Worm (Caenorhabditis elegans) whole organism, L4 larva: ENCODE results near the gene nuo-3.
A peak's percentile ranks its signal among the peaks of the same experiment; 100 is the strongest.

Experiments
- D1046.2 ChIP-seq: fragments of 200-800 bp; sonication (Bioruptor generic); IDR thresholded peaks from 2 replicates; pipeline ENCODE4 v1.3.6; 2022; ENCODE audit warnings: missing genetic modification characterization, missing compliant biosample characterization
- F26F4.8 ChIP-seq: fragments of 200-800 bp; sonication (Bioruptor generic); conservative IDR thresholded peaks from 2 replicates; pipeline ENCODE4 v1.3.6; 2022; ENCODE audit warnings: missing genetic modification characterization, missing compliant biosample characterization
- F44E2.7 ChIP-seq: fragments of 200-800 bp; sonication (Bioruptor generic); IDR thresholded peaks from 2 replicates; pipeline ENCODE4 v2.1.2; 2022; ENCODE audit warnings: missing genetic modification characterization, missing compliant biosample characterization
- F49E8.2 ChIP-seq: sonication (generic microtip); optimal IDR thresholded peaks from 2 replicates; lab custom pipeline; 2016; ENCODE audit warnings: missing compliant biosample characterization, mild to moderate bottlenecking, missing genetic modification characterization, borderline replicate concordance
- R02D3.7 ChIP-seq: fragments of 150-350 bp; sonication (generic microtip); optimal IDR thresholded peaks from 3 replicates; lab custom pipeline; 2014; ENCODE audit warnings: missing biosample characterization, missing genetic modification characterization
- T20F7.1 ChIP-seq: fragments of 200-800 bp; sonication (Bioruptor generic); optimal IDR thresholded peaks from 2 replicates; lab custom pipeline; 2018; ENCODE audit warnings: mild to moderate bottlenecking, missing genetic modification characterization, missing compliant biosample characterization
- Y105C5A.15 ChIP-seq: fragments of 200-800 bp; sonication (Bioruptor generic); IDR thresholded peaks from 2 replicates; pipeline ENCODE4 v1.3.6; 2022; ENCODE audit warnings: missing genetic modification characterization, missing compliant biosample characterization
- Y48G9A.11 ChIP-seq: fragments of 200-800 bp; sonication (Bioruptor generic); IDR thresholded peaks from 2 replicates; pipeline ENCODE4 v1.3.6; 2022; ENCODE audit warnings: missing genetic modification reagents, missing genetic modification characterization, missing compliant biosample characterization
- Y5F2A.4 ChIP-seq: fragments of 200-800 bp; sonication (Bioruptor generic); optimal IDR thresholded peaks from 2 replicates; lab custom pipeline; 2018; ENCODE audit warnings: mild to moderate bottlenecking, missing genetic modification characterization, missing compliant biosample characterization
- Y75B8A.6 ChIP-seq: fragments of 200-800 bp; sonication (Bioruptor generic); IDR thresholded peaks from 2 replicates; pipeline ENCODE4 v1.3.6; 2022; ENCODE audit warnings: missing genetic modification reagents, missing genetic modification characterization, missing compliant biosample characterization
- ZK546.5 ChIP-seq, 2 experiments: sonication (generic microtip); optimal IDR thresholded peaks; 2 replicates each; lab custom pipeline; 2017; ENCODE audit warnings: missing biosample characterization in 2 of 2, missing genetic modification characterization in 2 of 2
- attf-4 ChIP-seq: sonication (generic microtip); optimal IDR thresholded peaks from 3 replicates; lab custom pipeline; 2017; ENCODE audit warnings: missing biosample characterization, missing genetic modification characterization
- ceh-20 ChIP-seq: fragments of 200-800 bp; sonication (Bioruptor generic); IDR thresholded peaks from 2 replicates; pipeline ENCODE4 v1.3.6; 2022; ENCODE audit warnings: missing genetic modification reagents, missing genetic modification characterization, missing compliant biosample characterization
- ceh-28 ChIP-seq: fragments of 150-350 bp; optimal IDR thresholded peaks from 2 replicates; lab custom pipeline; 2014; ENCODE audit warnings: missing biosample characterization, missing genetic modification reagents, missing genetic modification characterization
- ceh-32 ChIP-seq: sonication (generic microtip); optimal IDR thresholded peaks from 2 replicates; lab custom pipeline; 2016; ENCODE audit warnings: mild to moderate bottlenecking, missing genetic modification characterization, missing compliant biosample characterization; ENCODE audit not compliant: poor library complexity
- ceh-82 ChIP-seq: sonication (generic microtip); optimal IDR thresholded peaks from 2 replicates; lab custom pipeline; 2017; ENCODE audit warnings: missing biosample characterization, missing genetic modification characterization
- ctbp-1 ChIP-seq: fragments of 200-800 bp; sonication (Bioruptor generic); IDR thresholded peaks from 2 replicates; pipeline ENCODE4 v1.3.6; 2022; ENCODE audit warnings: missing genetic modification reagents, missing genetic modification characterization, missing compliant biosample characterization
- daf-12 ChIP-seq: fragments of 150-350 bp; optimal IDR thresholded peaks from 2 replicates; lab custom pipeline; 2014; ENCODE audit warnings: missing biosample characterization, missing genetic modification reagents, missing genetic modification characterization
- daf-19 ChIP-seq: fragments of 200-800 bp; sonication (Bioruptor generic); conservative IDR thresholded peaks from 2 replicates; pipeline ENCODE4 v1.3.6; 2022; ENCODE audit warnings: missing genetic modification characterization, missing compliant biosample characterization
- dmd-8 ChIP-seq: fragments of 200-800 bp; sonication (Bioruptor generic); IDR thresholded peaks from 2 replicates; pipeline ENCODE4 v1.3.6; 2022; ENCODE audit warnings: missing genetic modification characterization, missing compliant biosample characterization
- dpl-1 ChIP-seq: fragments of 150-350 bp; optimal IDR thresholded peaks from 2 replicates; lab custom pipeline; 2014; ENCODE audit warnings: missing biosample characterization, missing genetic modification reagents, missing genetic modification characterization
- duxl-1 ChIP-seq: sonication (generic microtip); optimal IDR thresholded peaks from 2 replicates; lab custom pipeline; 2016; ENCODE audit warnings: mild to moderate bottlenecking, missing genetic modification characterization, moderate library complexity, missing compliant biosample characterization; ENCODE audit not compliant: poor library complexity
- egl-27 ChIP-seq: sonication (generic microtip); optimal IDR thresholded peaks from 3 replicates; lab custom pipeline; 2017; ENCODE audit warnings: missing biosample characterization, missing genetic modification reagents, missing genetic modification characterization
- gei-8 ChIP-seq: fragments of 200-800 bp; sonication (Bioruptor generic); optimal IDR thresholded peaks from 2 replicates; lab custom pipeline; 2018; ENCODE audit warnings: mild to moderate bottlenecking, missing genetic modification characterization, missing compliant biosample characterization
- hlh-11 ChIP-seq: fragments of 200-800 bp; sonication (Bioruptor generic); optimal IDR thresholded peaks from 2 replicates; lab custom pipeline; 2018; ENCODE audit warnings: mild to moderate bottlenecking, missing genetic modification characterization, missing compliant biosample characterization
- hlh-30 ChIP-seq: sonication (generic microtip); optimal IDR thresholded peaks from 2 replicates; lab custom pipeline; 2017; ENCODE audit warnings: antibody characterized with exemption, mild to moderate bottlenecking, missing genetic modification characterization, missing compliant biosample characterization; ENCODE audit not compliant: insufficient read depth
- hmg-1.1 ChIP-seq: fragments of 200-800 bp; sonication (Bioruptor generic); IDR thresholded peaks from 2 replicates; pipeline ENCODE4 v1.3.6; 2022; ENCODE audit warnings: missing genetic modification reagents, missing genetic modification characterization, missing compliant biosample characterization
- lin-13 ChIP-seq: fragments of 150-350 bp; optimal IDR thresholded peaks from 2 replicates; lab custom pipeline; 2014; ENCODE audit warnings: missing biosample characterization, missing genetic modification reagents, missing genetic modification characterization
- lin-38 ChIP-seq: fragments of 200-800 bp; sonication (Bioruptor generic); IDR thresholded peaks from 2 replicates; pipeline ENCODE4 v1.3.6; 2022; ENCODE audit warnings: missing genetic modification reagents, missing genetic modification characterization, missing compliant biosample characterization
- lin-39 ChIP-seq: fragments of 150-350 bp; optimal IDR thresholded peaks from 2 replicates; lab custom pipeline; 2014; ENCODE audit warnings: missing biosample characterization, missing genetic modification reagents, missing genetic modification characterization
- madf-9 ChIP-seq: fragments of 200-800 bp; sonication (Bioruptor generic); conservative IDR thresholded peaks from 2 replicates; pipeline ENCODE4 v1.3.6; 2022; ENCODE audit warnings: missing genetic modification reagents, missing genetic modification characterization, missing compliant biosample characterization
- mdt-29 ChIP-seq: fragments of 200-800 bp; sonication (Bioruptor generic); IDR thresholded peaks from 2 replicates; pipeline ENCODE4 v1.3.6; 2022; ENCODE audit warnings: missing genetic modification reagents, missing genetic modification characterization, missing compliant biosample characterization
- mep-1 ChIP-seq: fragments of 150-350 bp; sonication (generic microtip); optimal IDR thresholded peaks from 3 replicates; lab custom pipeline; 2014; ENCODE audit warnings: missing biosample characterization, missing genetic modification characterization
- mxl-2 ChIP-seq: fragments of 200-800 bp; sonication (Bioruptor generic); conservative IDR thresholded peaks from 2 replicates; pipeline ENCODE4 v1.3.6; 2022; ENCODE audit warnings: missing genetic modification reagents, missing genetic modification characterization, missing compliant biosample characterization
- nhr-10 ChIP-seq: fragments of 150-350 bp; optimal IDR thresholded peaks from 2 replicates; lab custom pipeline; 2014; ENCODE audit warnings: missing biosample characterization, missing genetic modification characterization
- nhr-102 ChIP-seq: sonication (generic microtip); optimal IDR thresholded peaks from 2 replicates; lab custom pipeline; 2016; ENCODE audit warnings: mild to moderate bottlenecking, missing genetic modification characterization, moderate library complexity, missing compliant biosample characterization
- nhr-111 ChIP-seq: fragments of 200-800 bp; sonication (Bioruptor generic); optimal IDR thresholded peaks from 2 replicates; lab custom pipeline; 2018; ENCODE audit warnings: mild to moderate bottlenecking, missing genetic modification characterization, missing compliant biosample characterization
- nhr-237 ChIP-seq: sonication (generic microtip); optimal IDR thresholded peaks from 2 replicates; lab custom pipeline; 2017; ENCODE audit warnings: missing biosample characterization, missing genetic modification characterization
- nhr-25 ChIP-seq: sonication (generic microtip); optimal IDR thresholded peaks from 2 replicates; lab custom pipeline; 2017; ENCODE audit warnings: missing genetic modification characterization, mild to moderate bottlenecking, missing compliant biosample characterization, antibody characterized with exemption, moderate library complexity, borderline replicate concordance; ENCODE audit not compliant: insufficient read depth
- nhr-41 ChIP-seq: fragments of 200-800 bp; sonication (Bioruptor generic); IDR thresholded peaks from 2 replicates; pipeline ENCODE4 v1.3.6; 2022; ENCODE audit warnings: missing genetic modification reagents, missing genetic modification characterization, missing compliant biosample characterization
- nhr-42 ChIP-seq: fragments of 200-800 bp; sonication (Bioruptor generic); IDR thresholded peaks from 2 replicates; pipeline ENCODE4 v1.3.6; 2022; ENCODE audit warnings: missing genetic modification characterization, missing compliant biosample characterization
- nhr-48 ChIP-seq: sonication (generic microtip); optimal IDR thresholded peaks from 2 replicates; lab custom pipeline; 2016; ENCODE audit warnings: mild to moderate bottlenecking, missing genetic modification characterization, missing compliant biosample characterization
- php-3 ChIP-seq: fragments of 200-800 bp; sonication (Bioruptor generic); IDR thresholded peaks from 2 replicates; pipeline ENCODE4 v1.3.6; 2022; ENCODE audit warnings: missing genetic modification reagents, missing genetic modification characterization, missing compliant biosample characterization
- set-16 ChIP-seq: fragments of 200-800 bp; sonication (Bioruptor generic); IDR thresholded peaks from 2 replicates; pipeline ENCODE4 v1.3.6; 2022; ENCODE audit warnings: missing genetic modification reagents, missing genetic modification characterization, missing compliant biosample characterization
- skn-1 ChIP-seq: fragments of 150-350 bp; optimal IDR thresholded peaks from 2 replicates; lab custom pipeline; 2014; ENCODE audit warnings: missing biosample characterization, missing genetic modification characterization
- snpc-4 ChIP-seq: fragments of 150-350 bp; optimal IDR thresholded peaks from 2 replicates; lab custom pipeline; 2014; ENCODE audit warnings: missing biosample characterization, missing genetic modification characterization
- tag-97 ChIP-seq: fragments of 200-800 bp; sonication (Bioruptor generic); IDR thresholded peaks from 2 replicates; pipeline ENCODE4 v1.3.6; 2022; ENCODE audit warnings: missing genetic modification characterization, missing compliant biosample characterization
- tra-1 ChIP-seq: fragments of 200-800 bp; sonication (Bioruptor generic); IDR thresholded peaks from 2 replicates; pipeline ENCODE4 v1.3.6; 2022; ENCODE audit warnings: missing genetic modification reagents, missing genetic modification characterization, missing compliant biosample characterization
- zip-11 ChIP-seq: fragments of 200-800 bp; sonication (Bioruptor generic); IDR thresholded peaks from 2 replicates; pipeline ENCODE4 v1.3.6; 2022; ENCODE audit warnings: missing genetic modification characterization, missing compliant biosample characterization
- zip-2 ChIP-seq: fragments of 150-350 bp; optimal IDR thresholded peaks from 2 replicates; lab custom pipeline; 2014; ENCODE audit warnings: missing biosample characterization, missing genetic modification characterization

nuo-3 gene

ce11 chrIV:14793900-14794624, 3.3 kb downstream of the nuo-3 start (continued):
- peak; percentile 46 for TF ChIP-seq set-16 (GFP tag; lab: Robert Waterston, UW)
- peak; percentile 82 for TF ChIP-seq nhr-25
- peak; percentile 16 for TF ChIP-seq T20F7.1 (GFP tag; lab: Kevin White, UChicago)
- no peak for TF ChIP-seq egl-27 (tag; lab: Kevin White, UChicago)
- no peak for TF ChIP-seq skn-1 (tag; lab: Kevin White, UChicago)
- TF ChIP-seq lin-13 (GFP tag; lab: Kevin White, UChicago), result no peak
- TF ChIP-seq mxl-2 (GFP tag; lab: Robert Waterston, UW), result no peak
- TF ChIP-seq daf-12 (tag; lab: Kevin White, UChicago), result no peak
- no peak for TF ChIP-seq daf-19
- no peak for TF ChIP-seq Y75B8A.6 (GFP tag; lab: Robert Waterston, UW)
- peak; percentile 70 for TF ChIP-seq ceh-28 (tag; lab: Kevin White, UChicago)
- TF ChIP-seq tra-1, result no peak
- TF ChIP-seq nhr-48, result peak; percentile 20
- no peak for TF ChIP-seq nhr-111 (GFP tag; lab: Kevin White, UChicago)
- TF ChIP-seq hlh-11 (tag; lab: Kevin White, UChicago), result peak; percentile 75
- TF ChIP-seq F26F4.8 (GFP tag; lab: Robert Waterston, UW), result no peak
- peak; percentile 40; the same call in 1 of the 2 replicates for TF ChIP-seq lin-38 (GFP tag; lab: Robert Waterston, UW)
- no peak for TF ChIP-seq ceh-32
- TF ChIP-seq madf-9, result no peak
- peak; percentile 42 for TF ChIP-seq dpl-1 (GFP tag; lab: Kevin White, UChicago)
- 0 out of 2 replicates have a peak, but pooled peaks have one; percentile 46 for TF ChIP-seq ctbp-1 (GFP tag; lab: Robert Waterston, UW)
- peak; percentile 94 for TF ChIP-seq hlh-30 (tag; lab: Kevin White, UChicago)
- TF ChIP-seq lin-39 (tag; lab: Kevin White, UChicago), result no peak
- no peak for TF ChIP-seq nhr-237
- TF ChIP-seq duxl-1 (tag; lab: Kevin White, UChicago), result peak; percentile 18
- TF ChIP-seq ceh-82, result no peak
- no peak for TF ChIP-seq attf-4
- TF ChIP-seq F44E2.7 (GFP tag; lab: Robert Waterston, UW), result no peak
- no peak for TF ChIP-seq ZK546.5 (tag; optimal IDR thresholded peaks at IDR 0.05; lab: Kevin White, UChicago)
- no peak for TF ChIP-seq Y5F2A.4 (GFP tag; lab: Kevin White, UChicago)
- TF ChIP-seq ceh-20 (GFP tag; lab: Robert Waterston, UW), result peak; percentile 36; the same call in 1 of the 2 replicates
- TF ChIP-seq dmd-8 (GFP tag; lab: Robert Waterston, UW), result no peak
- no peak for TF ChIP-seq Y105C5A.15 (GFP tag; lab: Robert Waterston, UW)
- TF ChIP-seq nhr-41, result no peak
- no peak for TF ChIP-seq tag-97 (GFP tag; lab: Robert Waterston, UW)
- TF ChIP-seq zip-2 (tag; lab: Kevin White, UChicago), result no peak
- no peak for TF ChIP-seq F49E8.2 (tag; lab: Kevin White, UChicago)
- no peak for TF ChIP-seq gei-8 (GFP tag; lab: Kevin White, UChicago)
- TF ChIP-seq R02D3.7, result no peak
- TF ChIP-seq snpc-4 (tag; lab: Kevin White, UChicago), result no peak
- TF ChIP-seq mdt-29 (GFP tag; lab: Robert Waterston, UW), result no peak
- TF ChIP-seq nhr-102 (tag; lab: Kevin White, UChicago), result peak; percentile 36
- TF ChIP-seq zip-11 (GFP tag; lab: Robert Waterston, UW), result no peak
- TF ChIP-seq php-3 (GFP tag; lab: Robert Waterston, UW), result no peak
- peak; percentile 62; the same call in 1 of the 2 replicates for TF ChIP-seq hmg-1.1 (GFP tag; lab: Robert Waterston, UW)
- TF ChIP-seq mep-1 (tag; lab: Kevin White, UChicago), result peak; percentile 89
- TF ChIP-seq nhr-42 (GFP tag; lab: Robert Waterston, UW), result no peak
- TF ChIP-seq nhr-10 (tag; lab: Kevin White, UChicago), result no peak
- TF ChIP-seq D1046.2 (GFP tag; lab: Robert Waterston, UW), result no peak
- TF ChIP-seq Y48G9A.11, result no peak
